Fruit fly (Drosophila melanogaster): ENCODE results near the gene Nmdmc.
A peak's percentile ranks its signal among the peaks of the same experiment; 100 is the strongest.

Gene Nmdmc

dm6 chr3R:9050519-9051119 lies at the start of gene Nmdmc (continued):
- TF ChIP-seq CG17359 (tag; optimal IDR thresholded peaks at IDR 0.05) (no peak), sd (tag; optimal IDR thresholded peaks at IDR 0.05) (peak; percentile 11), p53 (GFP tag; optimal IDR thresholded peaks at IDR 0.05) (no peak), dimm (GFP tag; IDR thresholded peaks at IDR 0.05) (no peak), odd (GFP tag; optimal IDR thresholded peaks at IDR 0.05) (no peak), CG11560 (tag; IDR thresholded peaks at IDR 0.05) (no peak), knrl (GFP tag; IDR thresholded peaks at IDR 0.05; ENCODE audit: partially characterized antibody) (no peak), lbe (GFP tag; optimal IDR thresholded peaks at IDR 0.05) (peak; percentile 29), disco-r (GFP tag; optimal IDR thresholded peaks at IDR 0.05) (no peak), NC2α (GFP tag; optimal IDR thresholded peaks at IDR 0.05) (no peak), gsb (GFP tag; IDR thresholded peaks at IDR 0.05) (no peak), Fer1 (GFP tag; optimal IDR thresholded peaks at IDR 0.05) (no peak), CG4360 (GFP tag; IDR thresholded peaks at IDR 0.05) (no peak), GATAe (GFP tag; conservative IDR thresholded peaks at IDR 0.05) (no peak), CG17829 (tag; optimal IDR thresholded peaks at IDR 0.05) (peak; percentile 20), tup (GFP tag; optimal IDR thresholded peaks at IDR 0.05) (no peak), CG1832 (GFP tag; optimal IDR thresholded peaks at IDR 0.05) (no peak), CG6254 (GFP tag; optimal IDR thresholded peaks at IDR 0.05) (no peak), zfh1 (GFP tag; IDR thresholded peaks at IDR 0.05) (no peak), Vsx1 (GFP tag; optimal IDR thresholded peaks at IDR 0.05) (no peak), CG2120 (GFP tag; optimal IDR thresholded peaks at IDR 0.05) (no peak), Lhr (GFP tag; optimal IDR thresholded peaks at IDR 0.05) (peak; percentile 60), CG18599 (GFP tag; optimal IDR thresholded peaks at IDR 0.05) (no peak), CG18476 (GFP tag; optimal IDR thresholded peaks at IDR 0.05) (no peak), sens-2 (GFP tag; IDR thresholded peaks at IDR 0.05) (no peak), CG9932 (GFP tag; IDR thresholded peaks at IDR 0.05) (no peak), eve (GFP tag; optimal IDR thresholded peaks at IDR 0.05) (no peak), gt (GFP tag; IDR thresholded peaks at IDR 0.05) (no peak), Optix (GFP tag; IDR thresholded peaks at IDR 0.05) (no peak), HHEX (GFP tag; optimal IDR thresholded peaks at IDR 0.05) (no peak), az2 (GFP tag; optimal IDR thresholded peaks at IDR 0.05) (no peak), Mrtf (GFP tag; IDR thresholded peaks at IDR 0.05) (no peak), slou (GFP tag; optimal IDR thresholded peaks at IDR 0.05) (no peak), CG18262 (tag; optimal IDR thresholded peaks at IDR 0.05) (no peak), CG11723 (GFP tag; optimal IDR thresholded peaks at IDR 0.05) (no peak), fd3F (GFP tag; optimal IDR thresholded peaks at IDR 0.05) (no peak), CG6813 (GFP tag; optimal IDR thresholded peaks at IDR 0.05) (no peak), fd96Cb (tag; optimal IDR thresholded peaks at IDR 0.05) (no peak), fru (optimal IDR thresholded peaks at IDR 0.05) (no peak), mld (GFP tag; IDR thresholded peaks at IDR 0.05; ENCODE audit: partially characterized antibody) (no peak), usp (GFP tag; optimal IDR thresholded peaks at IDR 0.05) (no peak), HLH3B (GFP tag; IDR thresholded peaks at IDR 0.05) (no peak), CG14441 (GFP tag; IDR thresholded peaks at IDR 0.05) (no peak), Chrac-16 (GFP tag; optimal IDR thresholded peaks at IDR 0.05) (no peak), TFAM (GFP tag; optimal IDR thresholded peaks at IDR 0.05) (no peak), CG9727 (GFP tag; optimal IDR thresholded peaks at IDR 0.05) (no peak), al (GFP tag; IDR thresholded peaks at IDR 0.05) (no peak), CG13296 (GFP tag; optimal IDR thresholded peaks at IDR 0.05) (no peak), CG6272 (GFP tag; IDR thresholded peaks at IDR 0.05) (no peak), CG13287 (GFP tag; IDR thresholded peaks at IDR 0.05; ENCODE audit: partially characterized antibody) (no peak), luna (GFP tag; optimal IDR thresholded peaks at IDR 0.05) (no peak), CG17385 (GFP tag; optimal IDR thresholded peaks at IDR 0.05) (no peak)

Data from whole organism, embryonic.